Worm (Caenorhabditis elegans) whole organism, L1 larva: Measurements from ENCODE around the gene srt-15.
"Not testable (repeated sequence)": the region's sequence is repeated elsewhere in the genome, so short reads cannot be mapped to it uniquely, and the experiment has no call there.

ENCODE experiments used
- aly-2 ChIP-seq: fragments of 150-350 bp; optimal IDR thresholded peaks from 2 replicates; lab custom pipeline; 2014; ENCODE audit warnings: missing biosample characterization, missing genetic modification characterization
- ceh-90 ChIP-seq: sonication (generic microtip); optimal IDR thresholded peaks from 2 replicates; lab custom pipeline; 2016; ENCODE audit warnings: missing genetic modification characterization, missing compliant biosample characterization
- fkh-10 ChIP-seq: sonication (generic microtip); optimal IDR thresholded peaks from 2 replicates; lab custom pipeline; 2017; ENCODE audit warnings: missing biosample characterization, missing genetic modification reagents, missing genetic modification characterization
- lin-13 ChIP-seq: fragments of 150-350 bp; optimal IDR thresholded peaks from 2 replicates; lab custom pipeline; 2014; ENCODE audit warnings: missing biosample characterization, missing genetic modification reagents, missing genetic modification characterization
- lin-15B ChIP-seq: fragments of 150-350 bp; sonication (generic microtip); optimal IDR thresholded peaks from 3 replicates; lab custom pipeline; 2014; ENCODE audit warnings: missing biosample characterization, missing genetic modification characterization
- lsy-2 ChIP-seq, 2 experiments: fragments of 150-350 bp; optimal IDR thresholded peaks; 2 replicates each; lab custom pipeline; 2014; ENCODE audit warnings: missing biosample characterization in 2 of 2, missing genetic modification characterization in 2 of 2
- nhr-11 ChIP-seq: fragments of 150-350 bp; optimal IDR thresholded peaks from 2 replicates; lab custom pipeline; 2014; ENCODE audit warnings: missing biosample characterization, missing genetic modification characterization
- nhr-237 ChIP-seq: fragments of 150-350 bp; optimal IDR thresholded peaks from 2 replicates; lab custom pipeline; 2014; ENCODE audit warnings: missing biosample characterization, missing genetic modification characterization
- skn-1 ChIP-seq: fragments of 150-350 bp; optimal IDR thresholded peaks from 2 replicates; lab custom pipeline; 2014; ENCODE audit warnings: missing biosample characterization, missing genetic modification characterization
- snpc-4 ChIP-seq: fragments of 150-350 bp; optimal IDR thresholded peaks from 2 replicates; lab custom pipeline; 2014; ENCODE audit warnings: missing biosample characterization, missing genetic modification characterization
- unc-62 ChIP-seq: fragments of 150-350 bp; optimal IDR thresholded peaks from 2 replicates; lab custom pipeline; 2014; ENCODE audit warnings: missing biosample characterization, missing genetic modification reagents, missing genetic modification characterization
- ztf-11 ChIP-seq, 2 experiments: sonication (generic microtip); optimal IDR thresholded peaks; 2 replicates each; lab custom pipeline; 2016 to 2017; ENCODE audit warnings: missing genetic modification characterization in 2 of 2, missing biosample characterization in 1 of 2, missing compliant biosample characterization in 1 of 2
- ztf-4 ChIP-seq: fragments of 150-350 bp; optimal IDR thresholded peaks from 2 replicates; lab custom pipeline; 2014; ENCODE audit warnings: missing biosample characterization, missing genetic modification characterization

ce11 chrV:3064418-3064817, 2.4 kb upstream of the srt-15 start, which contains the start of gene srt-16:
- not testable (repeated sequence) for TF ChIP-seq skn-1 (tag; lab: Kevin White, UChicago); snpc-4; fkh-10; nhr-237 (tag; lab: Kevin White, UChicago); aly-2 (tag; lab: Kevin White, UChicago); ztf-11 (tag; optimal IDR thresholded peaks at IDR 0.05; lab: Kevin White, UChicago); unc-62 (GFP tag; lab: Kevin White, UChicago); ceh-90 (tag; lab: Kevin White, UChicago); lsy-2 (tag; optimal IDR thresholded peaks at IDR 0.05; lab: Kevin White, UChicago); lin-13 (GFP tag; lab: Kevin White, UChicago); ztf-4 (tag; lab: Kevin White, UChicago); nhr-11 (tag; lab: Kevin White, UChicago); lin-15B (tag; lab: Kevin White, UChicago)
